Worm (Caenorhabditis elegans) whole organism, L2 larva: ENCODE measurements around the gene Y59E9AL.8.

ENCODE experiments used
- C34F6.9 ChIP-seq: fragments of 150-350 bp; optimal IDR thresholded peaks from 2 replicates; lab custom pipeline; 2014; ENCODE audit warnings: missing biosample characterization, missing genetic modification characterization
- Y55F3AM.14 ChIP-seq: fragments of 200-800 bp; sonication (Bioruptor generic); optimal IDR thresholded peaks from 2 replicates; lab custom pipeline; 2018; ENCODE audit warnings: mild to moderate bottlenecking, missing genetic modification characterization, missing compliant biosample characterization
- aly-2 ChIP-seq: fragments of 150-350 bp; optimal IDR thresholded peaks from 2 replicates; lab custom pipeline; 2014; ENCODE audit warnings: missing biosample characterization, missing genetic modification characterization
- blmp-1 ChIP-seq: sonication (generic microtip); optimal IDR thresholded peaks from 2 replicates; lab custom pipeline; 2017; ENCODE audit warnings: missing genetic modification characterization, mild to moderate bottlenecking, missing compliant biosample characterization, antibody characterized with exemption, moderate library complexity; ENCODE audit not compliant: insufficient read depth
- ceh-82 ChIP-seq: fragments of 150-350 bp; optimal IDR thresholded peaks from 2 replicates; lab custom pipeline; 2014; ENCODE audit warnings: missing biosample characterization, missing genetic modification characterization
- dmd-4 ChIP-seq: sonication (generic microtip); optimal IDR thresholded peaks from 2 replicates; lab custom pipeline; 2017; ENCODE audit warnings: missing biosample characterization, missing genetic modification characterization
- elt-3 ChIP-seq: sonication (generic microtip); optimal IDR thresholded peaks from 2 replicates; lab custom pipeline; 2017; ENCODE audit warnings: missing biosample characterization, missing genetic modification characterization
- nhr-10 ChIP-seq: sonication (generic microtip); optimal IDR thresholded peaks from 2 replicates; lab custom pipeline; 2017; ENCODE audit warnings: missing biosample characterization, missing genetic modification characterization
- nhr-11 ChIP-seq: fragments of 150-350 bp; optimal IDR thresholded peaks from 2 replicates; lab custom pipeline; 2014; ENCODE audit warnings: missing biosample characterization, missing genetic modification characterization
- nhr-237 ChIP-seq: fragments of 150-350 bp; optimal IDR thresholded peaks from 2 replicates; lab custom pipeline; 2014; ENCODE audit warnings: missing biosample characterization, missing genetic modification characterization
- nhr-25 ChIP-seq: fragments of 150-350 bp; sonication (generic microtip); optimal IDR thresholded peaks from 3 replicates; lab custom pipeline; 2014; ENCODE audit warnings: missing biosample characterization, missing genetic modification characterization
- skn-1 ChIP-seq: sonication (generic microtip); optimal IDR thresholded peaks from 2 replicates; lab custom pipeline; 2017; ENCODE audit warnings: missing biosample characterization, missing genetic modification characterization
- snpc-4 ChIP-seq: fragments of 150-350 bp; optimal IDR thresholded peaks from 2 replicates; lab custom pipeline; 2014; ENCODE audit warnings: missing biosample characterization, missing genetic modification characterization

DNA sequence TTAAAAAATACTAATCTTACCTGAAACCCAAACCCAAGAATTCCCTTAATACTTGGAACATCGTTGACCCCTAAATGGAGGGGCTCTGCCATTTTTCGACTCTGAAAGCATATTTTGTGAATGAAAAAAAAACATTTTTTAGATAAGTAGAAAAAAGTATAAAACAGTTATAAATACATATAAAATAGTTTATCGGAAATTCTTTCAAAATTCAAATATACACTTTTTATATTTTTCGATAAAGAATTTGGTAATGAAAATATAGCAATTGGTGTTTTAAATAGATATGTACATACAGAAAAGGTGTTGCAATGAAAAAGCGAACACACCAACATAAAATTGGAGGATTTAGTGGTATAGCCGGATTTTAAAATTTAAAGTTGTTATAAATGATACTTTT, 9.0 kb downstream of the Y59E9AL.8 start, which contains the start of gene Y59E9AL.4:
- no peak for TF ChIP-seq nhr-25 (tag; lab: Kevin White, UChicago)
- no peak for TF ChIP-seq nhr-10 (tag; lab: Kevin White, UChicago)
- no peak for TF ChIP-seq nhr-237 (tag; lab: Kevin White, UChicago)
- TF ChIP-seq ceh-82 (tag; lab: Kevin White, UChicago): no peak
- no peak for TF ChIP-seq blmp-1 (tag; lab: Kevin White, UChicago)
- TF ChIP-seq snpc-4 (tag; lab: Kevin White, UChicago): no peak
- no peak for TF ChIP-seq aly-2 (tag; lab: Kevin White, UChicago)
- TF ChIP-seq Y55F3AM.14 (GFP tag; lab: Kevin White, UChicago): no peak
- TF ChIP-seq skn-1 (tag; lab: Kevin White, UChicago): no peak
- no peak for TF ChIP-seq elt-3 (tag; lab: Kevin White, UChicago)
- no peak for TF ChIP-seq nhr-11 (tag; lab: Kevin White, UChicago)
- no peak for TF ChIP-seq dmd-4 (tag; lab: Kevin White, UChicago)
- TF ChIP-seq C34F6.9 (tag; lab: Kevin White, UChicago): no peak
